Worm (Caenorhabditis elegans) whole organism, L4 larva: ENCODE measurements around the gene rga-5.

Source experiments
- F10B5.3 ChIP-seq: sonication (generic microtip); optimal IDR thresholded peaks from 2 replicates; lab custom pipeline; 2016; ENCODE audit warnings: mild to moderate bottlenecking, missing genetic modification characterization, missing compliant biosample characterization
- F26F4.8 ChIP-seq: fragments of 200-800 bp; sonication (Bioruptor generic); conservative IDR thresholded peaks from 2 replicates; pipeline ENCODE4 v1.3.6; 2022; ENCODE audit warnings: missing genetic modification characterization, missing compliant biosample characterization
- F37D6.2 ChIP-seq: sonication (generic microtip); optimal IDR thresholded peaks from 2 replicates; lab custom pipeline; 2016; ENCODE audit warnings: mild to moderate bottlenecking, missing genetic modification characterization, missing compliant biosample characterization
- F49E8.2 ChIP-seq: sonication (generic microtip); optimal IDR thresholded peaks from 2 replicates; lab custom pipeline; 2016; ENCODE audit warnings: missing compliant biosample characterization, mild to moderate bottlenecking, missing genetic modification characterization, borderline replicate concordance
- R02D3.7 ChIP-seq: fragments of 150-350 bp; sonication (generic microtip); optimal IDR thresholded peaks from 3 replicates; lab custom pipeline; 2014; ENCODE audit warnings: missing biosample characterization, missing genetic modification characterization
- T20F7.1 ChIP-seq: fragments of 200-800 bp; sonication (Bioruptor generic); optimal IDR thresholded peaks from 2 replicates; lab custom pipeline; 2018; ENCODE audit warnings: mild to moderate bottlenecking, missing genetic modification characterization, missing compliant biosample characterization
- T26A8.4 ChIP-seq: fragments of 200-800 bp; sonication (Bioruptor generic); IDR thresholded peaks from 2 replicates; pipeline ENCODE4 v1.3.6; 2022; ENCODE audit warnings: missing genetic modification characterization, missing compliant biosample characterization
- Y105C5A.15 ChIP-seq: fragments of 200-800 bp; sonication (Bioruptor generic); IDR thresholded peaks from 2 replicates; pipeline ENCODE4 v1.3.6; 2022; ENCODE audit warnings: missing genetic modification characterization, missing compliant biosample characterization
- ZK337.2 ChIP-seq: fragments of 200-800 bp; sonication (Bioruptor generic); IDR thresholded peaks from 2 replicates; pipeline ENCODE4 v1.3.6; 2022; ENCODE audit warnings: missing genetic modification reagents, missing genetic modification characterization, missing compliant biosample characterization
- ZK546.5 ChIP-seq, 2 experiments: sonication (generic microtip); optimal IDR thresholded peaks; 2 replicates each; lab custom pipeline; 2017; ENCODE audit warnings: missing biosample characterization in 2 of 2, missing genetic modification characterization in 2 of 2
- ceh-44 ChIP-seq: fragments of 200-800 bp; sonication (Bioruptor generic); IDR thresholded peaks from 2 replicates; pipeline ENCODE4 v1.3.6; 2022; ENCODE audit warnings: missing genetic modification reagents, missing genetic modification characterization, missing compliant biosample characterization
- cey-2 ChIP-seq: sonication (generic microtip); optimal IDR thresholded peaks from 3 replicates; lab custom pipeline; 2017; ENCODE audit warnings: missing genetic modification characterization, mild to moderate bottlenecking, missing compliant biosample characterization, antibody characterized with exemption, borderline replicate concordance; ENCODE audit not compliant: insufficient read depth
- ctbp-1 ChIP-seq: fragments of 200-800 bp; sonication (Bioruptor generic); IDR thresholded peaks from 2 replicates; pipeline ENCODE4 v1.3.6; 2022; ENCODE audit warnings: missing genetic modification reagents, missing genetic modification characterization, missing compliant biosample characterization
- daf-16 ChIP-seq, 3 experiments: sonication (generic microtip); optimal IDR thresholded peaks; 2 replicates each; lab custom pipeline; 2016 to 2017; ENCODE audit warnings: missing genetic modification characterization in 3 of 3, missing genetic modification reagents in 3 of 3, mild to moderate bottlenecking in 2 of 3, missing compliant biosample characterization in 2 of 3, missing biosample characterization in 1 of 3, moderate library complexity in 1 of 3
- duxl-1 ChIP-seq: sonication (generic microtip); optimal IDR thresholded peaks from 2 replicates; lab custom pipeline; 2016; ENCODE audit warnings: mild to moderate bottlenecking, missing genetic modification characterization, moderate library complexity, missing compliant biosample characterization; ENCODE audit not compliant: poor library complexity
- dve-1 ChIP-seq: sonication (generic microtip); optimal IDR thresholded peaks from 2 replicates; lab custom pipeline; 2017; ENCODE audit warnings: antibody characterized with exemption, mild to moderate bottlenecking, missing genetic modification characterization, missing compliant biosample characterization; ENCODE audit not compliant: insufficient read depth
- egl-27 ChIP-seq: sonication (generic microtip); optimal IDR thresholded peaks from 3 replicates; lab custom pipeline; 2017; ENCODE audit warnings: missing biosample characterization, missing genetic modification reagents, missing genetic modification characterization
- egl-43 ChIP-seq: fragments of 200-800 bp; sonication (Bioruptor generic); IDR thresholded peaks from 2 replicates; pipeline ENCODE4 v1.3.6; 2022; ENCODE audit warnings: missing genetic modification reagents, missing genetic modification characterization, missing compliant biosample characterization
- hif-1 ChIP-seq, 2 experiments: sonication (generic microtip); optimal IDR thresholded peaks; 2 replicates each; lab custom pipeline; 2016 to 2017; ENCODE audit warnings: missing compliant biosample characterization in 2 of 2, missing genetic modification characterization in 2 of 2, missing genetic modification reagents in 2 of 2, missing genotype in 2 of 2, mild to moderate bottlenecking in 1 of 2
- hlh-30 ChIP-seq: sonication (generic microtip); optimal IDR thresholded peaks from 2 replicates; lab custom pipeline; 2017; ENCODE audit warnings: antibody characterized with exemption, mild to moderate bottlenecking, missing genetic modification characterization, missing compliant biosample characterization; ENCODE audit not compliant: insufficient read depth
- hmg-1.1 ChIP-seq: fragments of 200-800 bp; sonication (Bioruptor generic); IDR thresholded peaks from 2 replicates; pipeline ENCODE4 v1.3.6; 2022; ENCODE audit warnings: missing genetic modification reagents, missing genetic modification characterization, missing compliant biosample characterization
- lin-1 ChIP-seq: fragments of 200-800 bp; sonication (Bioruptor generic); IDR thresholded peaks from 2 replicates; pipeline ENCODE4 v1.3.6; 2022; ENCODE audit warnings: missing genetic modification reagents, missing genetic modification characterization, missing compliant biosample characterization
- lin-38 ChIP-seq: fragments of 200-800 bp; sonication (Bioruptor generic); IDR thresholded peaks from 2 replicates; pipeline ENCODE4 v1.3.6; 2022; ENCODE audit warnings: missing genetic modification reagents, missing genetic modification characterization, missing compliant biosample characterization
- madf-5 ChIP-seq, 2 experiments: fragments of 200-800 bp; sonication (Bioruptor generic); IDR thresholded peaks; 2 replicates each; pipeline ENCODE4 v1.3.6; 2022; ENCODE audit warnings: missing compliant biosample characterization in 2 of 2, missing genetic modification characterization in 2 of 2
- madf-9 ChIP-seq: fragments of 200-800 bp; sonication (Bioruptor generic); conservative IDR thresholded peaks from 2 replicates; pipeline ENCODE4 v1.3.6; 2022; ENCODE audit warnings: missing genetic modification reagents, missing genetic modification characterization, missing compliant biosample characterization
- mep-1 ChIP-seq: fragments of 150-350 bp; sonication (generic microtip); optimal IDR thresholded peaks from 3 replicates; lab custom pipeline; 2014; ENCODE audit warnings: missing biosample characterization, missing genetic modification characterization
- mes-2 ChIP-seq: sonication (generic microtip); optimal IDR thresholded peaks from 2 replicates; lab custom pipeline; 2016; ENCODE audit warnings: missing genotype, mild to moderate bottlenecking, missing genetic modification characterization, missing compliant biosample characterization; ENCODE audit not compliant: poor library complexity, severe bottlenecking
- mxl-3 ChIP-seq: fragments of 200-800 bp; sonication (Bioruptor generic); optimal IDR thresholded peaks from 2 replicates; lab custom pipeline; 2018; ENCODE audit warnings: mild to moderate bottlenecking, missing genetic modification characterization, missing compliant biosample characterization
- nhr-10 ChIP-seq: fragments of 150-350 bp; optimal IDR thresholded peaks from 2 replicates; lab custom pipeline; 2014; ENCODE audit warnings: missing biosample characterization, missing genetic modification characterization
- nhr-102 ChIP-seq: sonication (generic microtip); optimal IDR thresholded peaks from 2 replicates; lab custom pipeline; 2016; ENCODE audit warnings: mild to moderate bottlenecking, missing genetic modification characterization, moderate library complexity, missing compliant biosample characterization
- nhr-237 ChIP-seq: sonication (generic microtip); optimal IDR thresholded peaks from 2 replicates; lab custom pipeline; 2017; ENCODE audit warnings: missing biosample characterization, missing genetic modification characterization
- nhr-25 ChIP-seq: sonication (generic microtip); optimal IDR thresholded peaks from 2 replicates; lab custom pipeline; 2017; ENCODE audit warnings: missing genetic modification characterization, mild to moderate bottlenecking, missing compliant biosample characterization, antibody characterized with exemption, moderate library complexity, borderline replicate concordance; ENCODE audit not compliant: insufficient read depth
- nhr-28 ChIP-seq: fragments of 150-350 bp; optimal IDR thresholded peaks from 2 replicates; lab custom pipeline; 2014; ENCODE audit warnings: missing biosample characterization, missing genetic modification characterization
- nhr-41 ChIP-seq: fragments of 200-800 bp; sonication (Bioruptor generic); IDR thresholded peaks from 2 replicates; pipeline ENCODE4 v1.3.6; 2022; ENCODE audit warnings: missing genetic modification reagents, missing genetic modification characterization, missing compliant biosample characterization
- nhr-42 ChIP-seq: fragments of 200-800 bp; sonication (Bioruptor generic); IDR thresholded peaks from 2 replicates; pipeline ENCODE4 v1.3.6; 2022; ENCODE audit warnings: missing genetic modification characterization, missing compliant biosample characterization
- nhr-48 ChIP-seq: sonication (generic microtip); optimal IDR thresholded peaks from 2 replicates; lab custom pipeline; 2016; ENCODE audit warnings: mild to moderate bottlenecking, missing genetic modification characterization, missing compliant biosample characterization
- nhr-77 ChIP-seq: fragments of 150-350 bp; optimal IDR thresholded peaks from 2 replicates; lab custom pipeline; 2014; ENCODE audit warnings: missing biosample characterization, missing genetic modification characterization
- pqm-1 ChIP-seq: sonication (generic microtip); optimal IDR thresholded peaks from 2 replicates; lab custom pipeline; 2017; ENCODE audit warnings: missing biosample characterization, missing genetic modification characterization
- tag-97 ChIP-seq: fragments of 200-800 bp; sonication (Bioruptor generic); IDR thresholded peaks from 2 replicates; pipeline ENCODE4 v1.3.6; 2022; ENCODE audit warnings: missing genetic modification characterization, missing compliant biosample characterization
- unc-130 ChIP-seq: sonication (generic microtip); optimal IDR thresholded peaks from 2 replicates; lab custom pipeline; 2016; ENCODE audit warnings: missing genetic modification reagents, missing genetic modification characterization, missing compliant biosample characterization
- unc-39 ChIP-seq: sonication (generic microtip); optimal IDR thresholded peaks from 2 replicates; lab custom pipeline; 2017; ENCODE audit warnings: missing biosample characterization, missing genetic modification characterization
- unc-62 ChIP-seq, 3 experiments: fragments of 150-350 bp in 1 of 3; sonication (generic microtip); optimal IDR thresholded peaks in 2 of 3; peaks in 1 of 3; 1 replicate in 1 of 3; 2 replicates in 2 of 3; lab custom pipeline; 2014 to 2017; ENCODE audit warnings: missing biosample characterization in 3 of 3, missing genetic modification characterization in 3 of 3, missing genetic modification reagents in 3 of 3, missing genotype in 1 of 3
- vab-7 ChIP-seq: fragments of 200-800 bp; sonication (Bioruptor generic); IDR thresholded peaks from 2 replicates; pipeline ENCODE4 v1.3.6; 2022; ENCODE audit warnings: missing genetic modification reagents, missing genetic modification characterization, missing compliant biosample characterization
- zag-1 ChIP-seq: fragments of 150-350 bp; optimal IDR thresholded peaks from 2 replicates; lab custom pipeline; 2014; ENCODE audit warnings: missing biosample characterization, missing genetic modification characterization
- zfp-2 ChIP-seq: sonication (generic microtip); optimal IDR thresholded peaks from 2 replicates; lab custom pipeline; 2016; ENCODE audit warnings: mild to moderate bottlenecking, missing genetic modification characterization, missing compliant biosample characterization
- zip-11 ChIP-seq: fragments of 200-800 bp; sonication (Bioruptor generic); IDR thresholded peaks from 2 replicates; pipeline ENCODE4 v1.3.6; 2022; ENCODE audit warnings: missing genetic modification characterization, missing compliant biosample characterization
- ztf-7 ChIP-seq: fragments of 150-350 bp; optimal IDR thresholded peaks from 2 replicates; lab custom pipeline; 2014; ENCODE audit warnings: missing biosample characterization, missing genetic modification characterization

rga-5 gene

DNA sequence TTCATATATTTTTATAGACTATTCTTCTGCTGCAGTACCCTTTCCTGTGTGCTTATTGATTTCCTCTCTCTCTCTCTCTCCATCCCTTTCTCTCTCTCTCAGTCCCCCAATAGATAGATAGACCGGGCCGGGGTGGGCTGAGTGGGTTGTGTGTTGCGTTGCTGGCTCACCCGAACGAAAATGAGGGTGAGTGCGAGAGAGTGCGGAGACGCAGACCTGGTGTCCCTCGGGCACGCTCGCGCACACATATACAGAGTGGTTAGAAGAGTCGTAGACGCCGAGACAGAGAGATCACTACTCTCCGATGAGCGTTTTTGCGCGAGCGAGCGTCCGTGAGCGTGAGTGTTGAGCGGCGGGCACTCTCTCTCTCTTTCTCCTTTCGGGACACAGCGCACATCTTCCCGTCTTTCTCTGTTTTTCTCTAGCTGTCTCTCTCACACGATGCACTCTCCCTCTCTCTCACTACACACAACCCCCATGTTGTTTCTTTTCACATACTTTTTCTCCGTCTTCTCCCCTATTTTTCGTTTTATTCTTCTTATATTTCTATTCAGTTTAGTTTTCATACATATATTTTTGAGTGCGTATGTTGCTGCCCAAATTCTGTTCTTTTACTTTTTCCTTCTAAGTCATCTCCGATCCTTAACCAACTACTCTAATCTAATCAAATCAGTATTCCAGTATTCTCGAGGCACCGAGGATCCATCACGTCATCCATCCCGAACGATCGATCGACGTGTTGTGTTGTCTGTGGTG is 59.9 kb downstream of the rga-5 start, which contains the start of gene lin-66 (continued):
- TF ChIP-seq unc-62 (GFP tag; optimal IDR thresholded peaks at IDR 0.05 in 1 of 2; lab: Kevin White, UChicago) (peak in 1 of 2 experiments; percentile 98), unc-62 (tag; optimal IDR thresholded peaks at IDR 0.05; lab: Kevin White, UChicago) (no peak), nhr-77 (tag; lab: Kevin White, UChicago) (peak; percentile 72), daf-16 (GFP tag; optimal IDR thresholded peaks at IDR 0.05; lab: Kevin White, UChicago) (peak; percentile 56 to 64), daf-16 (tag; optimal IDR thresholded peaks at IDR 0.05; lab: Kevin White, UChicago) (peak; percentile 67), nhr-48 (peak; percentile 82), zag-1 (no peak), ZK337.2 (GFP tag; lab: Robert Waterston, UW) (no peak), mep-1 (tag; lab: Kevin White, UChicago) (peak; percentile 96), zip-11 (GFP tag; lab: Robert Waterston, UW) (no peak), T26A8.4 (peak; percentile 84), duxl-1 (peak; percentile 22), tag-97 (GFP tag; lab: Robert Waterston, UW) (no peak), madf-5 (GFP tag; IDR thresholded peaks at IDR 0.05; lab: Robert Waterston, UW) (0 out of 4 replicates have a peak, but pooled peaks of 1 of the 2 experiments have one; percentile 66), pqm-1 (tag; lab: Kevin White, UChicago) (peak; percentile 2), hlh-30 (tag; lab: Kevin White, UChicago) (peak; percentile 87), mes-2 (tag; lab: Kevin White, UChicago) (peak; percentile 63), nhr-237 (tag; lab: Kevin White, UChicago) (peak; percentile 8), madf-9 (GFP tag; lab: Robert Waterston, UW) (peak; percentile 68), ztf-7 (tag; lab: Kevin White, UChicago) (peak; percentile 38), lin-38 (peak; percentile 70), unc-39 (tag; lab: Kevin White, UChicago) (no peak), nhr-42 (peak; percentile 77), nhr-41 (0 out of 2 replicates have a peak, but pooled peaks have one; percentile 57), T20F7.1 (peak; percentile 81), R02D3.7 (tag; lab: Kevin White, UChicago) (no peak), vab-7 (GFP tag; lab: Robert Waterston, UW) (peak; percentile 66), nhr-25 (tag; lab: Kevin White, UChicago) (peak; percentile 81), egl-27 (tag; lab: Kevin White, UChicago) (peak; percentile 59), F10B5.3 (tag; lab: Kevin White, UChicago) (peak; percentile 63), F26F4.8 (GFP tag; lab: Robert Waterston, UW) (no peak), ZK546.5 (tag; optimal IDR thresholded peaks at IDR 0.05; lab: Kevin White, UChicago) (no peak), hmg-1.1 (GFP tag; lab: Robert Waterston, UW) (peak; percentile 96), cey-2 (tag; lab: Kevin White, UChicago) (peak; percentile 58), zfp-2 (tag; lab: Kevin White, UChicago) (peak; percentile 16), ctbp-1 (GFP tag; lab: Robert Waterston, UW) (peak; percentile 86), nhr-10 (tag; lab: Kevin White, UChicago) (no peak), hif-1 (tag; optimal IDR thresholded peaks at IDR 0.05; lab: Kevin White, UChicago) (peak; percentile 27 to 87), nhr-28 (tag; lab: Kevin White, UChicago) (peak; percentile 54), unc-130 (GFP tag; lab: Kevin White, UChicago) (no peak), dve-1 (tag; lab: Kevin White, UChicago) (peak; percentile 79), ceh-44 (GFP tag; lab: Robert Waterston, UW) (no peak), egl-43 (GFP tag; lab: Robert Waterston, UW) (peak; percentile 84), Y105C5A.15 (GFP tag; lab: Robert Waterston, UW) (no peak), F37D6.2 (tag; lab: Kevin White, UChicago) (peak; percentile 81), mxl-3 (GFP tag; lab: Kevin White, UChicago) (peak; percentile 84), F49E8.2 (tag; lab: Kevin White, UChicago) (no peak), lin-1 (GFP tag; lab: Robert Waterston, UW) (peak; percentile 68; the same call in 1 of the 2 replicates), nhr-102 (peak; percentile 73)
